Fruit fly (Drosophila melanogaster) whole organism, pupa: ENCODE results near the gene heph.

Source experiments
- CG10348 ChIP-seq: fragments of 200-800 bp; sonication (Bioruptor generic); IDR thresholded peaks from 2 replicates; pipeline ENCODE4 v1.3.6; 2022; ENCODE audit warnings: missing biosample characterization, missing genetic modification characterization
- CG12605 ChIP-seq: fragments of 200-800 bp; sonication (Bioruptor generic); IDR thresholded peaks from 2 replicates; pipeline ENCODE4 v1.3.6; 2022; ENCODE audit warnings: missing biosample characterization, missing genetic modification characterization
- CG14655 ChIP-seq: fragments of 200-800 bp; sonication (Bioruptor generic); optimal IDR thresholded peaks from 3 replicates; lab custom pipeline; 2017; ENCODE audit warnings: mild to moderate bottlenecking, missing biosample characterization, missing genetic modification reagents, missing genetic modification characterization
- CG8301 ChIP-seq: fragments of 200-800 bp; sonication (Bioruptor generic); optimal IDR thresholded peaks from 2 replicates; lab custom pipeline; 2018; ENCODE audit warnings: missing biosample characterization, mild to moderate bottlenecking, missing genetic modification characterization

dm6 chr3R:31800663-31801062 lies 214.7 kb downstream of the heph start, which contains the start of gene Ir100a:
- TF ChIP-seq CG14655 (GFP tag; lab: Kevin White, UChicago) (no peak), CG10348 (GFP tag; lab: Robert Waterston, UW) (no peak), CG8301 (tag; lab: Kevin White, UChicago) (no peak), CG12605 (GFP tag; lab: Robert Waterston, UW) (no peak)
